Fruit fly (Drosophila melanogaster) whole organism, embryonic: ENCODE measurements around the gene lwr.

Experiments
- Atf-2 ChIP-seq: fragments of 200-800 bp; sonication (Bioruptor generic); optimal IDR thresholded peaks from 2 replicates; lab custom pipeline; 2016; ENCODE audit warnings: missing biosample characterization, missing genetic modification characterization
- CG11504 ChIP-seq: fragments of 200-800 bp; sonication (Bioruptor generic); optimal IDR thresholded peaks from 3 replicates; lab custom pipeline; 2019; ENCODE audit warnings: missing biosample characterization, mild to moderate bottlenecking, missing genetic modification characterization, moderate library complexity
- CG15269 ChIP-seq: fragments of 200-800 bp; sonication (Bioruptor generic); optimal IDR thresholded peaks from 2 replicates; lab custom pipeline; 2018; ENCODE audit warnings: missing biosample characterization, mild to moderate bottlenecking, missing genetic modification characterization, moderate library complexity
- CG15479 ChIP-seq: fragments of 200-800 bp; sonication (Bioruptor generic); optimal IDR thresholded peaks from 3 replicates; lab custom pipeline; 2019; ENCODE audit warnings: missing biosample characterization, mild to moderate bottlenecking, missing genetic modification characterization, moderate library complexity
- CG15601 ChIP-seq: fragments of 200-800 bp; sonication (Bioruptor generic); optimal IDR thresholded peaks from 3 replicates; lab custom pipeline; 2019; ENCODE audit warnings: missing biosample characterization, mild to moderate bottlenecking, missing genetic modification characterization, moderate library complexity
- CG18262 ChIP-seq: fragments of 200-800 bp; optimal IDR thresholded peaks from 3 replicates; lab custom pipeline; 2019; ENCODE audit warnings: missing biosample characterization, mild to moderate bottlenecking, missing genetic modification characterization, moderate library complexity
- CG18476 ChIP-seq: fragments of 200-800 bp; sonication (Bioruptor generic); optimal IDR thresholded peaks from 2 replicates; lab custom pipeline; 2016; ENCODE audit warnings: missing biosample characterization, mild to moderate bottlenecking, missing genetic modification characterization
- CG2129 ChIP-seq: fragments of 200-800 bp; sonication (Bioruptor generic); IDR thresholded peaks from 2 replicates; pipeline ENCODE4 v1.3.6; 2022; ENCODE audit warnings: missing biosample characterization, missing genetic modification characterization; ENCODE audit not compliant: partially characterized antibody
- CG2678 ChIP-seq: fragments of 200-800 bp; sonication (Bioruptor generic); optimal IDR thresholded peaks from 3 replicates; lab custom pipeline; 2019; ENCODE audit warnings: missing biosample characterization, mild to moderate bottlenecking, missing genetic modification characterization, moderate library complexity
- CG30020 ChIP-seq: fragments of 200-800 bp; optimal IDR thresholded peaks from 2 replicates; lab custom pipeline; 2019; ENCODE audit warnings: missing biosample characterization, mild to moderate bottlenecking, missing genetic modification characterization, moderate library complexity
- CG34376 ChIP-seq: fragments of 200-800 bp; sonication (Bioruptor generic); optimal IDR thresholded peaks from 2 replicates; lab custom pipeline; 2018; ENCODE audit warnings: missing biosample characterization, mild to moderate bottlenecking, missing genetic modification characterization
- CG4282 ChIP-seq: fragments of 200-800 bp; sonication (Bioruptor generic); optimal IDR thresholded peaks from 2 replicates; lab custom pipeline; 2016; ENCODE audit warnings: missing biosample characterization, missing genetic modification characterization
- CG4424 ChIP-seq: fragments of 200-800 bp; sonication (Bioruptor generic); optimal IDR thresholded peaks from 3 replicates; lab custom pipeline; 2016; ENCODE audit warnings: missing biosample characterization, missing genetic modification characterization
- CG4707 ChIP-seq: fragments of 200-800 bp; sonication (Bioruptor generic); optimal IDR thresholded peaks from 2 replicates; lab custom pipeline; 2018; ENCODE audit warnings: missing biosample characterization, mild to moderate bottlenecking, missing genetic modification characterization, moderate library complexity
- CG4820 ChIP-seq: fragments of 200-800 bp; sonication (Bioruptor generic); optimal IDR thresholded peaks from 3 replicates; lab custom pipeline; 2016; ENCODE audit warnings: missing biosample characterization, missing genetic modification characterization
- CG4854 ChIP-seq: fragments of 200-800 bp; sonication (Bioruptor generic); optimal IDR thresholded peaks from 2 replicates; lab custom pipeline; 2016; ENCODE audit warnings: missing biosample characterization, missing genetic modification characterization, inconsistent platforms
- CG6791 ChIP-seq: fragments of 200-800 bp; sonication (Bioruptor generic); IDR thresholded peaks from 3 replicates; pipeline ENCODE4 v1.3.6; 2022; ENCODE audit warnings: missing biosample characterization, missing genetic modification characterization; ENCODE audit not compliant: partially characterized antibody
- CG8478 ChIP-seq: fragments of >200 bp; optimal IDR thresholded peaks from 2 replicates; lab custom pipeline; 2018
- Camta ChIP-seq: fragments of 200-800 bp; sonication (Bioruptor generic); optimal IDR thresholded peaks from 2 replicates; lab custom pipeline; 2016; ENCODE audit warnings: missing biosample characterization, missing genetic modification characterization
- Dbx ChIP-seq: fragments of 200-800 bp; sonication (Bioruptor generic); IDR thresholded peaks from 3 replicates; pipeline ENCODE4 v1.3.6; 2022; ENCODE audit warnings: missing biosample characterization, missing genetic modification characterization
- Dfd ChIP-seq, 2 experiments: fragments of >200 bp; optimal IDR thresholded peaks; 2 replicates each; lab custom pipeline; 2017; ENCODE audit warnings: missing biosample characterization in 2 of 2, missing genetic modification characterization in 2 of 2
- Doc2 ChIP-seq: fragments of 200-800 bp; sonication (Bioruptor generic); IDR thresholded peaks from 2 replicates; pipeline ENCODE4 v1.3.6; 2022; ENCODE audit warnings: missing biosample characterization, missing genetic modification characterization
- Dref ChIP-seq: fragments of 200-800 bp; sonication (Bioruptor generic); IDR thresholded peaks from 2 replicates; pipeline ENCODE4 v1.3.6; 2022; ENCODE audit warnings: missing biosample characterization, missing genetic modification characterization
- Ets65A ChIP-seq: fragments of 200-800 bp; sonication (Bioruptor generic); peaks from one replicate; lab custom pipeline; 2016; ENCODE audit warnings: missing biosample characterization, missing genetic modification characterization
- Fer2 ChIP-seq: fragments of 200-800 bp; sonication (Bioruptor generic); optimal IDR thresholded peaks from 2 replicates; lab custom pipeline; 2018; ENCODE audit warnings: missing biosample characterization, mild to moderate bottlenecking, missing genetic modification characterization, moderate library complexity
- GATAe ChIP-seq: fragments of 200-800 bp; sonication (Bioruptor generic); conservative IDR thresholded peaks from 2 replicates; pipeline ENCODE4 v1.3.6; 2022; ENCODE audit warnings: missing biosample characterization, missing genetic modification characterization
- HmgD ChIP-seq: fragments of 200-800 bp; sonication (Bioruptor generic); optimal IDR thresholded peaks from 3 replicates; lab custom pipeline; 2016; ENCODE audit warnings: missing biosample characterization, missing genetic modification characterization
- HmgZ ChIP-seq: fragments of 200-800 bp; sonication (Bioruptor generic); optimal IDR thresholded peaks from 2 replicates; lab custom pipeline; 2018; ENCODE audit warnings: missing biosample characterization, mild to moderate bottlenecking, missing genetic modification characterization
- Hr51 ChIP-seq, 2 experiments: fragments of 200-800 bp; sonication (Bioruptor generic); optimal IDR thresholded peaks; 2 replicates in 1 of 2; 3 replicates in 1 of 2; lab custom pipeline; 2016 to 2018; ENCODE audit warnings: missing biosample characterization in 2 of 2, missing genetic modification characterization in 2 of 2, mild to moderate bottlenecking in 1 of 2, moderate library complexity in 1 of 2
- Myb ChIP-seq: fragments of 200-800 bp; sonication (Bioruptor generic); optimal IDR thresholded peaks from 2 replicates; lab custom pipeline; 2016; ENCODE audit warnings: missing biosample characterization, missing genetic modification characterization
- NK7.1 ChIP-seq: fragments of 200-800 bp; sonication (Bioruptor generic); optimal IDR thresholded peaks from 3 replicates; lab custom pipeline; 2016; ENCODE audit warnings: missing biosample characterization, missing genetic modification characterization
- Six4 ChIP-seq: fragments of 200-800 bp; sonication (Bioruptor generic); optimal IDR thresholded peaks from 2 replicates; lab custom pipeline; 2016; ENCODE audit warnings: missing biosample characterization, missing genetic modification characterization
- Sry-δ ChIP-seq: fragments of 200-800 bp; sonication (Bioruptor generic); optimal IDR thresholded peaks from 2 replicates; lab custom pipeline; 2016; ENCODE audit warnings: missing biosample characterization, missing genetic modification characterization
- aop ChIP-seq: fragments of 200-800 bp; sonication (Bioruptor generic); IDR thresholded peaks from 2 replicates; pipeline ENCODE4 v1.3.6; 2022; ENCODE audit warnings: missing biosample characterization, missing genetic modification characterization
- bab2 ChIP-seq: fragments of 200-800 bp; sonication (Bioruptor generic); optimal IDR thresholded peaks from 2 replicates; lab custom pipeline; 2016; ENCODE audit warnings: missing biosample characterization, missing genetic modification characterization
- btn ChIP-seq: fragments of 200-800 bp; sonication (Bioruptor generic); optimal IDR thresholded peaks from 2 replicates; lab custom pipeline; 2016; ENCODE audit warnings: missing biosample characterization, missing genetic modification characterization
- cg ChIP-seq: fragments of 200-800 bp; sonication (Bioruptor generic); optimal IDR thresholded peaks from 3 replicates; lab custom pipeline; 2019; ENCODE audit warnings: missing biosample characterization, mild to moderate bottlenecking, missing genetic modification characterization, moderate library complexity
- gce ChIP-seq: fragments of 200-800 bp; sonication (Bioruptor generic); IDR thresholded peaks from 3 replicates; pipeline ENCODE4 v1.3.6; 2022; ENCODE audit warnings: missing biosample characterization, missing genetic modification characterization
- hb ChIP-seq: fragments of 200-800 bp; sonication (Bioruptor generic); IDR thresholded peaks from 3 replicates; pipeline ENCODE4 v1.3.6; 2022; ENCODE audit warnings: missing biosample characterization, missing genetic modification characterization; ENCODE audit not compliant: partially characterized antibody
- hkb ChIP-seq, 2 experiments: fragments of 200-800 bp in 1 of 2; fragments of >200 bp in 1 of 2; sonication (Bioruptor generic) in 1 of 2; IDR thresholded peaks in 1 of 2; optimal IDR thresholded peaks in 1 of 2; 2 replicates each; pipeline versions ENCODE4 v1.3.6 to Lab custom; 2017 to 2022; ENCODE audit warnings: missing biosample characterization in 1 of 2, missing genetic modification characterization in 1 of 2
- kay ChIP-seq: fragments of 200-800 bp; sonication (Bioruptor generic); optimal IDR thresholded peaks from 2 replicates; lab custom pipeline; 2016; ENCODE audit warnings: missing biosample characterization, missing genetic modification characterization
- klu ChIP-seq: fragments of 200-800 bp; sonication (Bioruptor generic); IDR thresholded peaks from 2 replicates; pipeline ENCODE4 v1.3.6; 2022; ENCODE audit warnings: missing biosample characterization, missing genetic modification characterization
- knrl ChIP-seq: fragments of 200-800 bp; sonication (Bioruptor generic); IDR thresholded peaks from 3 replicates; pipeline ENCODE4 v1.3.6; 2022; ENCODE audit warnings: missing biosample characterization, missing genetic modification characterization; ENCODE audit not compliant: partially characterized antibody
- mam ChIP-seq: fragments of 200-800 bp; sonication (Bioruptor generic); optimal IDR thresholded peaks from 3 replicates; lab custom pipeline; 2016; ENCODE audit warnings: missing biosample characterization, missing genetic modification characterization
- org-1 ChIP-seq: fragments of 200-800 bp; sonication (Bioruptor generic); optimal IDR thresholded peaks from 2 replicates; lab custom pipeline; 2017; ENCODE audit warnings: missing biosample characterization, missing genetic modification characterization
- otp ChIP-seq: fragments of 200-800 bp; sonication (Bioruptor generic); IDR thresholded peaks from 3 replicates; pipeline ENCODE4, ENCODE4 v1.3.6; 2022; ENCODE audit warnings: missing biosample characterization, missing genetic modification characterization
- pan ChIP-seq, 4 experiments: fragments of >200 bp in 3 of 4; fragments of 200-800 bp in 1 of 4; sonication (Bioruptor generic) in 1 of 4; optimal IDR thresholded peaks in 3 of 4; IDR thresholded peaks in 1 of 4; 2 replicates each; pipeline versions ENCODE4 v1.3.6 to Lab custom; 2017 to 2022; ENCODE audit warnings: missing biosample characterization in 2 of 4, missing genetic modification characterization in 2 of 4, mixed read lengths in 1 of 4
- row ChIP-seq: fragments of 200-800 bp; sonication (Bioruptor generic); IDR thresholded peaks from 3 replicates; pipeline ENCODE4 v1.3.6; 2022; ENCODE audit warnings: missing biosample characterization, missing genetic modification characterization
- sob ChIP-seq: fragments of 200-800 bp; sonication (Bioruptor generic); IDR thresholded peaks from 2 replicates; pipeline ENCODE4 v1.3.6; 2022; ENCODE audit warnings: missing biosample characterization, missing genetic modification characterization
- sqz ChIP-seq: fragments of 200-800 bp; sonication (Bioruptor generic); optimal IDR thresholded peaks from 3 replicates; lab custom pipeline; 2018; ENCODE audit warnings: missing biosample characterization, mild to moderate bottlenecking, missing genetic modification characterization
- twi ChIP-seq: fragments of 200-800 bp; optimal IDR thresholded peaks from 2 replicates; lab custom pipeline; 2019; ENCODE audit warnings: missing biosample characterization, mild to moderate bottlenecking, missing genetic modification characterization, moderate library complexity

lwr gene

dm6 chr2L:522752-523151 lies 19.6 kb downstream of the lwr start (continued):
- TF ChIP-seq CG6791 (GFP tag; lab: Robert Waterston, UW) (no peak), Dbx (GFP tag; lab: Robert Waterston, UW) (no peak), CG2129 (GFP tag; lab: Robert Waterston, UW) (no peak), Fer2 (tag; lab: Kevin White, UChicago) (no peak), Six4 (no peak), bab2 (GFP tag; lab: Kevin White, UChicago) (peak; percentile 31), hkb (optimal IDR thresholded peaks at IDR 0.05; lab: Kevin White, UChicago) (no peak), hkb (GFP tag; IDR thresholded peaks at IDR 0.05; lab: Robert Waterston, UW) (peak; percentile 56), Hr51 (GFP tag; optimal IDR thresholded peaks at IDR 0.05; lab: Kevin White, UChicago) (peak in 1 of 2 experiments; percentile 39), pan (optimal IDR thresholded peaks at IDR 0.05; lab: Kevin White, UChicago) (no peak), pan (GFP tag; optimal IDR thresholded peaks at IDR 0.05 in 1 of 2, IDR thresholded peaks at IDR 0.05 in 1 of 2) (peak in 1 of 2 experiments; percentile 72), Dfd (GFP tag; optimal IDR thresholded peaks at IDR 0.05; lab: Kevin White, UChicago) (no peak), CG30020 (no peak), Sry-δ (GFP tag; lab: Kevin White, UChicago) (no peak), CG34376 (GFP tag; lab: Kevin White, UChicago) (no peak), CG18476 (GFP tag; lab: Kevin White, UChicago) (peak; percentile 31), CG11504 (tag; lab: Kevin White, UChicago) (peak; percentile 63), Atf-2 (peak; percentile 29), CG18262 (tag; lab: Kevin White, UChicago) (peak; percentile 66), aop (GFP tag; lab: Robert Waterston, UW) (no peak), CG4707 (GFP tag; lab: Kevin White, UChicago) (no peak), sob (GFP tag; lab: Robert Waterston, UW) (peak; percentile 43; the same call in 1 of the 2 replicates), CG15601 (tag; lab: Kevin White, UChicago) (peak; percentile 48), row (GFP tag; lab: Robert Waterston, UW) (peak; percentile 62; the same call in 2 of the 3 replicates), kay (GFP tag; lab: Kevin White, UChicago) (no peak), mam (GFP tag; lab: Kevin White, UChicago) (no peak), org-1 (GFP tag; lab: Kevin White, UChicago) (peak; percentile 22), HmgD (no peak), Myb (GFP tag; lab: Kevin White, UChicago) (no peak), Dref (no peak), Doc2 (GFP tag; lab: Robert Waterston, UW) (no peak), CG8478 (lab: Kevin White, UChicago) (no peak), CG4424 (GFP tag; lab: Kevin White, UChicago) (peak; percentile 70), CG4820 (GFP tag; lab: Kevin White, UChicago) (peak; percentile 60), HmgZ (tag; lab: Kevin White, UChicago) (no peak), gce (GFP tag; lab: Robert Waterston, UW) (no peak; the same call in 2 of the 3 replicates), CG15269 (tag; lab: Kevin White, UChicago) (peak; percentile 12), CG4282 (GFP tag; lab: Kevin White, UChicago) (no peak), NK7.1 (GFP tag; lab: Kevin White, UChicago) (no peak), knrl (GFP tag; lab: Robert Waterston, UW) (no peak), Ets65A (GFP tag; lab: Kevin White, UChicago) (no peak), GATAe (peak; percentile 40; the same call in 1 of the 2 replicates), twi (no peak), cg (GFP tag; lab: Kevin White, UChicago) (no peak), CG2678 (peak; percentile 58), btn (GFP tag; lab: Kevin White, UChicago) (no peak), sqz (no peak), CG15479 (no peak), hb (no peak), otp (GFP tag; lab: Robert Waterston, UW) (peak; percentile 78), CG4854 (GFP tag; lab: Kevin White, UChicago) (no peak), Camta (peak; percentile 20), klu (GFP tag; lab: Robert Waterston, UW) (no peak)
